Fruit fly (Drosophila melanogaster): ENCODE data around the gene Srp14.

Gene Srp14

DNA sequence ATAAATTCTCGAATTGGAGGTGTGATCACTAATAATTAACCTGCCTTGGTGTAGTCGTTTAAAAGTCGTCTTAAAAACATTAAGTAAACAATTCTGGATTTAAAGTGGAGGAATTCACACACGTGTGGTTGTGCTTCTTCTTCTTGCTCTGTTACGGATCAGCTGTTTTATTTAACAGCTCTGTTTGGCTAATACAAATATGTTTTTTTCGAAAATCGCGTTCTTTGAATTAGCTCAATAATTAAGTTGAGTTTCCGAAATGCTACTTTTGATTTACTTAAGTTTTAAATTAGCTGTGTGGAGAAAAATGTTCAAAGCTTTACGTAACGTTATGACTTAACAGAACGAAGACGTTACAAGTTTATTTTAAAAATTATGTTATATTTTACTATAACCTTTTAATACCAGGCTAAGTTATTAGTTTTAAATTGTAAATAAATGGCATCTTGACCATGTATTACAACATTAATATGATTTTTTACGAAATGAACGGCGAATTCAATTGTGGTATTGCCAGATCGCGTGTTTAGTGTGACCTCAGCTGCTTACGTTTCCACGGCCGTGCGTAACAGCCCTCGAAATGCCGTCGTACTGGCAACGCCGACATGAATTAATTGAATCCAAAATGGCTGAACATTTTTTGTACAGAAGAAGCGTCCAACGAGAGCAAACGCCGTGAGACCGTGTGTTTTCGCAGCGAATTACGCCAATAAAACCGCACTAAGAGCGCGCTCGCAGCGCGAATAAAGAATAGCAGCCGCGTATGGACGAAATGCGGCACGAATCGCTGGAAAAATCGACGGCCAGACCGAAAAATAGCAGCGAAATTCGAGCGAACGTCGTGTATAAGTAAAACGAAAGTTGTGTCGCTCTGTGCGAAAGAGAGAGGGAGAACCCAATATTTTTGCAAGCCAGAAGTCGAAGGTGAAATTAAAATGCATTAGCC is 12.9 kb downstream of the Srp14 start, which contains the start of the genes Pus1 and bon (continued):
- TF ChIP-seq CG6163 (GFP tag; IDR thresholded peaks at IDR 0.05) (no peak), spab (GFP tag; optimal IDR thresholded peaks at IDR 0.05) (no peak), CG6808 (GFP tag; optimal IDR thresholded peaks at IDR 0.05) (no peak), CG8632 (GFP tag; optimal IDR thresholded peaks at IDR 0.05) (no peak), CG34406 (GFP tag; optimal IDR thresholded peaks at IDR 0.05) (no peak), Hr4 (GFP tag; optimal IDR thresholded peaks at IDR 0.05) (no peak), dac (GFP tag; optimal IDR thresholded peaks at IDR 0.05) (no peak), Sox14 (GFP tag; optimal IDR thresholded peaks at IDR 0.05) (no peak), cyc (GFP tag; optimal IDR thresholded peaks at IDR 0.05) (peak; percentile 27), fd85E (GFP tag; optimal IDR thresholded peaks at IDR 0.05) (no peak), Blimp-1 (GFP tag; optimal IDR thresholded peaks at IDR 0.05) (peak; percentile 46), esn (GFP tag; optimal IDR thresholded peaks at IDR 0.05) (peak; percentile 36), CG6854 (GFP tag; optimal IDR thresholded peaks at IDR 0.05) (no peak), CG6276 (GFP tag; optimal IDR thresholded peaks at IDR 0.05) (no peak), Met (GFP tag; optimal IDR thresholded peaks at IDR 0.05) (no peak), Smox (GFP tag; optimal IDR thresholded peaks at IDR 0.05) (peak; percentile 16)

- TF ChIP-seq svp (GFP tag), result peak; percentile 62
- no peak for TF ChIP-seq CG3032 (tag; optimal IDR thresholded peaks at IDR 0.05)
- 0 out of 3 replicates have a peak, but pooled peaks have one; percentile 14 for TF ChIP-seq CG8119 (GFP tag; IDR thresholded peaks at IDR 0.05)
Measured at dm6 chr3R:20593463-20593838, 13.5 kb downstream of the Srp14 start.

DNA sequence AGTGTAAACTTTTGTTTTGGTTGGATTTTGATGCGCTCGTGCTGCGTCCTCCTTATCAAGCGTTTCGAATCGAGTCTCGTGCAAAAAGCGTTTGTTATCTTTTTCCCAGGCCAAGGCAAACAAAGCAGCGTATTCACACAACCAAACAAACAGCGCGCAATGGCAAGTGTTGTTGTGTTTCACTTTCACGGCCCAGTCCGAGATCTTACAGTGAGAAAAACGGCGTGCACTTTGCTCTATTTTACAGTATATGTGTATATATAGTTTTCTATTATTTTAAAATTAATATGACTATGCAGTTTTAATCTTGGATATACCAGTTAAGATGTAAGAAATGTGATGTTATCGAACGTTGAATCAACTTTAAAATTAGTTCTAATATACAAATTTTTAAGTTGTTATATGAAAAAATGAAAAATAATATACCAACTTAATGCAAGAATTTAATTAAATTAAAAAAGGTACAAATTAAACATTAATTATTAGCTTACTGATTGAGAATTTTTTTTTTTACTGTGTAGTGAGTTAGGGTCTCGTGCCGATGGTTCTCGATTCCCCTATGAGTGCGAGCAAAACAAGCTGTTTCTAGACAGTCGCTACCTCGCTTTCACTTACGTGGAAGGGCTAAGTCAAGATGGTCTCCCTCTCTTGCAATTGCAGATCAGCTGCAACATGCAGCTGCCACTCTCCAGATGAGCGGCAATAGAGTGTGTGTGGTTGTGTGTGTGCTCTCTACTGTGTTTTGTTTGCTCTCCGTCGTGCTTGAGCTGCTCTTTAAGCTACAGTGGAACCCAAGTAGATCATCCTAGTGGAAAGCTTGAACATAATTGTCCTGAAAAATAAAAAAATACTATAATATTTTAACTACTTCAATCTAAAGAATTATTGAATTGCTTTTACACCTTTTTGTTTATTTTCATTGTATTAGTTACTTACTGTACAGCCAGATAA is 14.6 kb downstream of the Srp14 start:
- peak; percentile 65 for TF ChIP-seq CG1621 (tag; optimal IDR thresholded peaks at IDR 0.05)
- TF ChIP-seq cyc (GFP tag; optimal IDR thresholded peaks at IDR 0.05), result peak; percentile 74
- peak; percentile 92 for TF ChIP-seq CG8632 (GFP tag; optimal IDR thresholded peaks at IDR 0.05)
- peak; percentile 91 for TF ChIP-seq CG32006 (GFP tag; optimal IDR thresholded peaks at IDR 0.05)
- TF ChIP-seq lz (GFP tag; optimal IDR thresholded peaks at IDR 0.05), result peak; percentile 68
- peak; percentile 91 for TF ChIP-seq CG6808 (GFP tag; optimal IDR thresholded peaks at IDR 0.05)
- peak; percentile 73 for TF ChIP-seq Sox15 (GFP tag; optimal IDR thresholded peaks at IDR 0.05)
- TF ChIP-seq CG31627 (GFP tag; optimal IDR thresholded peaks at IDR 0.05), result peak; percentile 42
- peak; percentile 77 for TF ChIP-seq topi (GFP tag; optimal IDR thresholded peaks at IDR 0.05)
- peak; percentile 95 for TF ChIP-seq CG15336 (GFP tag; IDR thresholded peaks at IDR 0.05)
- peak; percentile 31 for TF ChIP-seq Ets21C (GFP tag; optimal IDR thresholded peaks at IDR 0.05)
- peak; percentile 92 to 94 for TF ChIP-seq ss (GFP tag; optimal IDR thresholded peaks at IDR 0.05)
- TF ChIP-seq dsx (GFP tag; optimal IDR thresholded peaks at IDR 0.05; ENCODE audit: poor library complexity, severe bottlenecking), result peak; percentile 93
- TF ChIP-seq spab (GFP tag; optimal IDR thresholded peaks at IDR 0.05), result peak; percentile 92
- peak; percentile 78 for TF ChIP-seq Sox14 (GFP tag; optimal IDR thresholded peaks at IDR 0.05)
- TF ChIP-seq Lpt (GFP tag; optimal IDR thresholded peaks at IDR 0.05), result peak; percentile 91
- peak; percentile 89 for TF ChIP-seq CG16779 (tag; optimal IDR thresholded peaks at IDR 0.05)
- TF ChIP-seq acj6 (GFP tag; optimal IDR thresholded peaks at IDR 0.05), result peak; percentile 90
- TF ChIP-seq CG11902 (GFP tag; optimal IDR thresholded peaks at IDR 0.05), result peak; percentile 73
- TF ChIP-seq vri (GFP tag; optimal IDR thresholded peaks at IDR 0.05), result peak; percentile 54
- peak; percentile 90 for TF ChIP-seq Blimp-1 (GFP tag; optimal IDR thresholded peaks at IDR 0.05)
- TF ChIP-seq Sox102F (GFP tag; optimal IDR thresholded peaks at IDR 0.05), result peak; percentile 65
- TF ChIP-seq Eip93F (GFP tag; optimal IDR thresholded peaks at IDR 0.05), result peak; percentile 67
- TF ChIP-seq achi (GFP tag; optimal IDR thresholded peaks at IDR 0.05), result peak; percentile 90
- TF ChIP-seq salr (GFP tag; optimal IDR thresholded peaks at IDR 0.05), result peak; percentile 35 to 91
- TF ChIP-seq CG10669 (GFP tag; optimal IDR thresholded peaks at IDR 0.05), result peak; percentile 85
- peak; percentile 68 for TF ChIP-seq pdm3 (GFP tag; optimal IDR thresholded peaks at IDR 0.05)
- TF ChIP-seq Ets96B (tag; optimal IDR thresholded peaks at IDR 0.05), result peak; percentile 95
- peak; percentile 82 for TF ChIP-seq CG11762 (GFP tag; optimal IDR thresholded peaks at IDR 0.05; ENCODE audit: insufficient read depth)
- peak; percentile 88 for TF ChIP-seq CG9139 (GFP tag; optimal IDR thresholded peaks at IDR 0.05)

Measured in whole organism, prepupa.